Worm (Caenorhabditis elegans) whole organism, L4/young adult: Measurements from ENCODE around the gene ZK1307.9.

Experiments
- W03F9.2 ChIP-seq: fragments of 150-350 bp; optimal IDR thresholded peaks from 2 replicates; lab custom pipeline; 2014; ENCODE audit warnings: missing biosample characterization, missing genetic modification characterization
- dao-5 ChIP-seq: sonication (generic microtip); optimal IDR thresholded peaks from 2 replicates; lab custom pipeline; 2016; ENCODE audit warnings: missing genotype, missing genetic modification characterization, moderate library complexity, missing compliant biosample characterization
- him-1 ChIP-seq: sonication (generic microtip); optimal IDR thresholded peaks from 2 replicates; lab custom pipeline; 2016; ENCODE audit warnings: missing genotype, missing genetic modification reagents, missing genetic modification characterization, missing compliant biosample characterization

- TF ChIP-seq dao-5 (no peak), W03F9.2 (no peak), him-1 (no peak)
These were observed 40.0 kb upstream of the ZK1307.9 start, which contains the start of gene pap-2 for ce11 chrII:9609296-9609695.
